Fruit fly (Drosophila melanogaster) whole organism, pupa: ENCODE data around the gene CG15731.

Experiments used
- CG17806 ChIP-seq: fragments of 200-800 bp; sonication (Bioruptor generic); optimal IDR thresholded peaks from 2 replicates; lab custom pipeline; 2018; ENCODE audit warnings: missing biosample characterization, mild to moderate bottlenecking, missing genetic modification characterization, moderate library complexity
- EcR ChIP-seq: fragments of 200-800 bp; sonication (Bioruptor generic); optimal IDR thresholded peaks from 3 replicates; lab custom pipeline; 2019; ENCODE audit warnings: missing biosample characterization, missing genetic modification characterization, mild to moderate bottlenecking, moderate library complexity, missing genetic modification reagents
- Pif1A ChIP-seq: fragments of 200-800 bp; sonication (Bioruptor generic); optimal IDR thresholded peaks from 3 replicates; lab custom pipeline; 2016; ENCODE audit warnings: missing biosample characterization, missing genetic modification characterization

The CG15731 gene

DNA sequence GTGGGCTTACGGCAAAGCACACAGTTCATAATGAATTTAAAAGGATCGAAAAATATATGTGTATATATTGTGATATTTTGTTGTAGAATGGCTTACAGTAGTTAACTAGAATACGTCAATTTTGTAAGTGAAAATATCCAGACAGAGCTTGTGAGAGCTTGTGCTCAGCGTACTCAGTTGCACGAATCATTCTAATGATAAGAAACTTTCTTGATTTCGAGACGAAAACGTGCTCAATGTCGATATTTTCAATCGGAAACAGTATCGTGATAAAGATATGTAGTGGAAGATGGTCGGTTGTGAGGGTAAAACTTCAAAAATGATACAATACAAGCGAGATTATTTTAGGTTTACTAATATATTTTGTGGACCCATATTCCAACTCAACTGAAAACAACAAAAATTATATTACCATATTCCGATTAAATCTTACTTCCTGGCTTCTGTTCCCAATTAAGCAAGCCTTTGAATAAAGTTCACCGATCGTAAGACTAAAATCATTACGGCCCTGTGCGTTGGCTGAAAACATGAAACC is 49.1 kb downstream of the CG15731 start, which contains the start of the genes CG32651 and CG2574:
TSS of gene CG32651 (minus strand) at position 101 of the 535 bp plus-strand sequence.
TSS of gene CG2574 (plus strand) at position 485 of the 535 bp plus-strand sequence.
- no peak for TF ChIP-seq EcR (GFP tag; lab: Kevin White, UChicago)
- TF ChIP-seq Pif1A (GFP tag; lab: Kevin White, UChicago), result no peak
- no peak for TF ChIP-seq CG17806 (tag; lab: Kevin White, UChicago)
